Fruit fly (Drosophila melanogaster) whole organism, prepupa: ENCODE data around the gene Cpr30B.

Source experiments
- CG10631 ChIP-seq: fragments of 200-800 bp; sonication (Bioruptor generic); optimal IDR thresholded peaks from 2 replicates; lab custom pipeline; 2016; ENCODE audit warnings: missing biosample characterization, missing genetic modification characterization
- CG10669 ChIP-seq: fragments of 200-800 bp; sonication (Bioruptor generic); optimal IDR thresholded peaks from 3 replicates; lab custom pipeline; 2018; ENCODE audit warnings: missing biosample characterization, mild to moderate bottlenecking, missing genetic modification characterization, moderate library complexity
- CG11762 ChIP-seq: fragments of 200-800 bp; sonication (Bioruptor generic); optimal IDR thresholded peaks from 3 replicates; lab custom pipeline; 2016; ENCODE audit warnings: missing biosample characterization, missing genetic modification characterization; ENCODE audit not compliant: insufficient read depth
- CG15336 ChIP-seq: fragments of 200-800 bp; sonication (Bioruptor generic); IDR thresholded peaks from 2 replicates; pipeline ENCODE4 v1.3.6; 2022; ENCODE audit warnings: missing biosample characterization, missing genetic modification characterization
- CG1621 ChIP-seq: fragments of 200-800 bp; sonication (Bioruptor generic); optimal IDR thresholded peaks from 3 replicates; lab custom pipeline; 2018; ENCODE audit warnings: missing biosample characterization, mild to moderate bottlenecking, missing genetic modification characterization
- CG16779 ChIP-seq: fragments of 200-800 bp; sonication (Bioruptor generic); optimal IDR thresholded peaks from 3 replicates; lab custom pipeline; 2017; ENCODE audit warnings: missing biosample characterization, mild to moderate bottlenecking, missing genetic modification characterization
- CG31627 ChIP-seq: fragments of 200-800 bp; sonication (Bioruptor generic); optimal IDR thresholded peaks from 3 replicates; lab custom pipeline; 2016; ENCODE audit warnings: missing biosample characterization, missing genetic modification characterization
- CG32006 ChIP-seq: fragments of 200-800 bp; sonication (Bioruptor generic); optimal IDR thresholded peaks from 3 replicates; lab custom pipeline; 2017; ENCODE audit warnings: missing biosample characterization, mild to moderate bottlenecking, missing genetic modification characterization
- CG34406 ChIP-seq: fragments of 200-800 bp; sonication (Bioruptor generic); optimal IDR thresholded peaks from 3 replicates; lab custom pipeline; 2016; ENCODE audit warnings: missing biosample characterization, missing genetic modification characterization
- CG4318 ChIP-seq: fragments of 200-800 bp; sonication (Bioruptor generic); optimal IDR thresholded peaks from 3 replicates; lab custom pipeline; 2017; ENCODE audit warnings: missing biosample characterization, mild to moderate bottlenecking, missing genetic modification characterization
- CG6276 ChIP-seq: fragments of 200-800 bp; sonication (Bioruptor generic); optimal IDR thresholded peaks from 2 replicates; lab custom pipeline; 2017; ENCODE audit warnings: missing biosample characterization, mild to moderate bottlenecking, missing genetic modification characterization
- CG6792 ChIP-seq: fragments of 200-800 bp; sonication (Bioruptor generic); optimal IDR thresholded peaks from 3 replicates; lab custom pipeline; 2016; ENCODE audit warnings: missing biosample characterization, missing genetic modification characterization
- CG6808 ChIP-seq: fragments of 200-800 bp; sonication (Bioruptor generic); optimal IDR thresholded peaks from 3 replicates; lab custom pipeline; 2017; ENCODE audit warnings: missing biosample characterization, missing genetic modification characterization, mild to moderate bottlenecking, moderate library complexity, missing genetic modification reagents
- CG7368 ChIP-seq: fragments of 200-800 bp; sonication (Bioruptor generic); optimal IDR thresholded peaks from 3 replicates; lab custom pipeline; 2016; ENCODE audit warnings: missing biosample characterization, missing genetic modification characterization
- CG8319 ChIP-seq: fragments of 200-800 bp; sonication (Bioruptor generic); optimal IDR thresholded peaks from 3 replicates; lab custom pipeline; 2016; ENCODE audit warnings: missing biosample characterization, missing genetic modification characterization
- CG8632 ChIP-seq: fragments of 200-800 bp; sonication (Bioruptor generic); optimal IDR thresholded peaks from 3 replicates; lab custom pipeline; 2016; ENCODE audit warnings: missing biosample characterization, missing genetic modification characterization
- CG9139 ChIP-seq: fragments of 200-800 bp; sonication (Bioruptor generic); optimal IDR thresholded peaks from 3 replicates; lab custom pipeline; 2017; ENCODE audit warnings: missing biosample characterization, mild to moderate bottlenecking, missing genetic modification characterization
- Eip75B ChIP-seq: fragments of 200-800 bp; sonication (Bioruptor generic); optimal IDR thresholded peaks from 3 replicates; lab custom pipeline; 2016; ENCODE audit warnings: missing biosample characterization, missing genetic modification characterization
- Eip78C ChIP-seq: fragments of 200-800 bp; sonication (Bioruptor generic); peaks from one replicate; lab custom pipeline; 2016; ENCODE audit warnings: missing biosample characterization, missing genetic modification characterization
- Eip93F ChIP-seq: fragments of 200-800 bp; sonication (Bioruptor generic); optimal IDR thresholded peaks from 2 replicates; lab custom pipeline; 2016; ENCODE audit warnings: missing biosample characterization, mild to moderate bottlenecking, missing genetic modification characterization
- Ets21C ChIP-seq: fragments of 200-800 bp; sonication (Bioruptor generic); optimal IDR thresholded peaks from 3 replicates; lab custom pipeline; 2016; ENCODE audit warnings: missing biosample characterization, missing genetic modification characterization
- Hr38 ChIP-seq: sonication (Bioruptor generic); optimal IDR thresholded peaks from 2 replicates; lab custom pipeline; 2016; ENCODE audit warnings: missing biosample characterization, missing genetic modification characterization
- Hr39 ChIP-seq: fragments of 200-800 bp; sonication (Bioruptor generic); optimal IDR thresholded peaks from 2 replicates; lab custom pipeline; 2016; ENCODE audit warnings: missing biosample characterization, missing genetic modification characterization
- Met ChIP-seq: fragments of 200-800 bp; sonication (Bioruptor generic); optimal IDR thresholded peaks from 3 replicates; lab custom pipeline; 2016; ENCODE audit warnings: missing biosample characterization, missing genetic modification characterization
- Smox ChIP-seq: fragments of 200-800 bp; sonication (Bioruptor generic); optimal IDR thresholded peaks from 3 replicates; lab custom pipeline; 2016; ENCODE audit warnings: missing biosample characterization, missing genetic modification characterization
- Sox14 ChIP-seq: fragments of 200-800 bp; sonication (Bioruptor generic); optimal IDR thresholded peaks from 3 replicates; lab custom pipeline; 2016; ENCODE audit warnings: missing biosample characterization, missing genetic modification characterization
- Sox15 ChIP-seq: fragments of 200-800 bp; sonication (Bioruptor generic); optimal IDR thresholded peaks from 3 replicates; lab custom pipeline; 2016; ENCODE audit warnings: missing biosample characterization, missing genetic modification characterization
- achi ChIP-seq: fragments of 200-800 bp; sonication (Bioruptor generic); optimal IDR thresholded peaks from 3 replicates; lab custom pipeline; 2016; ENCODE audit warnings: missing biosample characterization, missing genetic modification characterization
- acj6 ChIP-seq: fragments of 200-800 bp; sonication (Bioruptor generic); optimal IDR thresholded peaks from 3 replicates; lab custom pipeline; 2016; ENCODE audit warnings: missing biosample characterization, missing genetic modification characterization
- cyc ChIP-seq: fragments of 200-800 bp; sonication (Bioruptor generic); optimal IDR thresholded peaks from 3 replicates; lab custom pipeline; 2016; ENCODE audit warnings: missing biosample characterization, missing genetic modification characterization
- dsx ChIP-seq: fragments of 200-800 bp; optimal IDR thresholded peaks from 3 replicates; lab custom pipeline; 2019; ENCODE audit warnings: missing biosample characterization, mild to moderate bottlenecking, missing genetic modification characterization, moderate library complexity; ENCODE audit not compliant: poor library complexity, severe bottlenecking
- esn ChIP-seq: fragments of 200-800 bp; sonication (Bioruptor generic); optimal IDR thresholded peaks from 2 replicates; lab custom pipeline; 2016; ENCODE audit warnings: missing biosample characterization, mild to moderate bottlenecking, missing genetic modification characterization, moderate library complexity
- fd85E ChIP-seq: fragments of 200-800 bp; sonication (Bioruptor generic); optimal IDR thresholded peaks from 3 replicates; lab custom pipeline; 2016; ENCODE audit warnings: missing biosample characterization, missing genetic modification characterization
- fkh ChIP-seq: fragments of 200-800 bp; sonication (Bioruptor generic); optimal IDR thresholded peaks from 3 replicates; lab custom pipeline; 2017; ENCODE audit warnings: missing biosample characterization, mild to moderate bottlenecking, missing genetic modification characterization, moderate library complexity
- lz ChIP-seq: fragments of 200-800 bp; sonication (Bioruptor generic); optimal IDR thresholded peaks from 3 replicates; lab custom pipeline; 2016; ENCODE audit warnings: missing biosample characterization, missing genetic modification characterization
- net ChIP-seq: fragments of 200-800 bp; sonication (Bioruptor generic); optimal IDR thresholded peaks from 3 replicates; lab custom pipeline; 2016; ENCODE audit warnings: missing biosample characterization, missing genetic modification characterization
- pdm3 ChIP-seq: fragments of 200-800 bp; sonication (Bioruptor generic); optimal IDR thresholded peaks from 3 replicates; lab custom pipeline; 2016; ENCODE audit warnings: missing biosample characterization, missing genetic modification characterization
- salr ChIP-seq, 2 experiments: fragments of 200-800 bp; sonication (Bioruptor generic); optimal IDR thresholded peaks; 3 replicates each; lab custom pipeline; 2016 to 2018; ENCODE audit warnings: missing biosample characterization in 2 of 2, missing genetic modification characterization in 2 of 2, mild to moderate bottlenecking in 1 of 2
- spab ChIP-seq: fragments of 200-800 bp; sonication (Bioruptor generic); optimal IDR thresholded peaks from 2 replicates; lab custom pipeline; 2017; ENCODE audit warnings: missing biosample characterization, mild to moderate bottlenecking, missing genetic modification characterization, missing genetic modification reagents
- ss ChIP-seq, 2 experiments: fragments of 200-800 bp; sonication (Bioruptor generic); optimal IDR thresholded peaks; 2 replicates in 1 of 2; 3 replicates in 1 of 2; lab custom pipeline; 2017 to 2018; ENCODE audit warnings: mild to moderate bottlenecking in 2 of 2, missing biosample characterization in 2 of 2, missing genetic modification characterization in 2 of 2, moderate library complexity in 1 of 2
- svp ChIP-seq: fragments of 200-800 bp; sonication (Bioruptor generic); peaks from one replicate; lab custom pipeline; 2016; ENCODE audit warnings: missing biosample characterization, missing genetic modification characterization
- topi ChIP-seq: fragments of 200-800 bp; sonication (Bioruptor generic); optimal IDR thresholded peaks from 3 replicates; lab custom pipeline; 2016; ENCODE audit warnings: missing biosample characterization, missing genetic modification characterization
- vri ChIP-seq: fragments of 200-800 bp; sonication (Bioruptor generic); optimal IDR thresholded peaks from 3 replicates; lab custom pipeline; 2016; ENCODE audit warnings: missing biosample characterization, mild to moderate bottlenecking, missing genetic modification characterization

The Cpr30B gene

DNA sequence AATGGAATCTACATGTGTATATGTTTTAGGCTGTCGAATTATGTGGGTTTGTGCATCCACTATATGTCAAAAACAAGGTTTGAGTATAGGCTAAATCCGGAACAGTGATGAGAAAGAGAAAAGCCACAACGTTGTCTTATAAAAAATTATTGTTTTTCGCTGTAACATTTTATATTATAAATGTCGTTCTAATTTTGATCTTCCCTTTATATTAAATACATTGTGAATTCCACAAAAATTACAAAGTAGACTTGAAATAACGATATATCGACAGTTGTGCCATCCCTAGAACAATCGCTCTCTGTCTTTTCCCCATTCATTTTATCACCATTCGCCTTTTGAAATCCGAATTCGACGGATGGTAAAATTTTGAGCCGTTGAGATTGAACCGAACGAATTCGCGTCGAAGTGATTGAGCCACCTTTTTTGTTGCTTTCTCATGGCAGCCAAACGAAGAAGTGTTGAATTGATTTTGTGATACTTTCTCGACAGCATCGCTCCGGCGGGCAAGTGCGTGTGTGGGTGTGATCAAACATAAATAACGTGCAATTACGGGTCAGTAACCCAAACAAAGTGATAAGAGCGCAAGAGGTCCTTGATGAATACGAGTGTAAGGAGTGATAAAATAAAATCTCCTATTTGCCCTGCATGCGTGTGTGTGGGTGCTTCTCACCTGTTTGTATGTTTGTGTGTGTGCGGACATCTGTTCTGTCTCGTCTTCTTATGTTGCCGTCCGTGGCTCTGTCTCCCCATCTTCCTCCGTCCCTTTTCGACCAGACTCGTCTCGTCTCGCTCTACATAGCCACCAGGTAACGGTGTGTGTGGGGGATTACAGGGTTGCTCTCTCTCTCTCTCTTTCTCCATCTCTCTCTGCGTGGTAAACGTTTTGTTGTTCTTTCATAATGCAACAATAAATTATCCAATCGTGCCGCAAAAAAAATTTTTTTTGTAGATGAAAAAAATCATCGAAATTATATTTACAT, 21.5 kb upstream of the Cpr30B start, which contains the start of gene Oatp30B (continued):
- TF ChIP-seq Sox14 (GFP tag; lab: Kevin White, UChicago) (peak; percentile 95), CG10631 (GFP tag; lab: Kevin White, UChicago) (peak; percentile 95), Hr38 (GFP tag; lab: Kevin White, UChicago) (peak; percentile 21), cyc (GFP tag; lab: Kevin White, UChicago) (peak; percentile 93), fd85E (peak; percentile 79), esn (GFP tag; lab: Kevin White, UChicago) (peak; percentile 96), CG8319 (GFP tag; lab: Kevin White, UChicago) (peak; percentile 85), CG11762 (peak; percentile 88), CG4318 (GFP tag; lab: Kevin White, UChicago) (peak; percentile 80), vri (GFP tag; lab: Kevin White, UChicago) (peak; percentile 88), Eip93F (peak; percentile 93), svp (GFP tag; lab: Kevin White, UChicago) (peak; percentile 97), CG34406 (peak; percentile 93), Met (GFP tag; lab: Kevin White, UChicago) (peak; percentile 93), salr (GFP tag; optimal IDR thresholded peaks at IDR 0.05; lab: Kevin White, UChicago) (peak; percentile 81 to 83), CG16779 (tag; lab: Kevin White, UChicago) (peak; percentile 84), net (peak; percentile 89), acj6 (GFP tag; lab: Kevin White, UChicago) (peak; percentile 94), CG6808 (GFP tag; lab: Kevin White, UChicago) (peak; percentile 79), achi (GFP tag; lab: Kevin White, UChicago) (peak; percentile 90), Smox (GFP tag; lab: Kevin White, UChicago) (peak; percentile 96), Ets21C (GFP tag; lab: Kevin White, UChicago) (peak; percentile 90), CG10669 (GFP tag; lab: Kevin White, UChicago) (peak; percentile 87), CG6792 (peak; percentile 91), CG15336 (GFP tag; lab: Robert Waterston, UW) (peak; percentile 92), CG1621 (peak; percentile 100), spab (GFP tag; lab: Kevin White, UChicago) (peak; percentile 60), topi (GFP tag; lab: Kevin White, UChicago) (peak; percentile 92), lz (peak; percentile 96)

DNA sequence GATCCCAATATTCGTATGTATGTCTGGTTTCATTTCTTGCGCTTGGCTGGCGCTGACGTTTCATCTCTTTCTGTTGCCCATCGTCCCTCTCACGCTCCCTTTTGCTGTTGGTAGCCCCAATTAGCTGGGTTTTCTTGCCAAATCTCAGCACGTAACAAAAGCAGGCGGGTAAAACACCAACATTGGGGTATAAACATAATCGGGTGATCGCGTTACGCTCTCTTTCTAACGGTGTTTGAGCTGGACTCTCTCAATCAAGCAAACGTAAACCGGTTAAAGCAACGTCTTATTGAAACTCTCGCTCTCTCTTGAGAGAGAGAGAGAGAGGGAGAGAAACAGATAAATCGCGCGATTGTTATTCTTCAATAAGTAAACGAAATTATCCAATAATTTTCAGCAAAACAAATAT, 19.9 kb upstream of the Cpr30B start:
- TF ChIP-seq net: no peak
- no peak for TF ChIP-seq Hr38 (GFP tag; lab: Kevin White, UChicago)
- peak; percentile 34; the same call in 1 of the 2 replicates for TF ChIP-seq CG15336 (GFP tag; lab: Robert Waterston, UW)
- no peak for TF ChIP-seq CG7368 (GFP tag; lab: Kevin White, UChicago)
- no peak for TF ChIP-seq CG11762
- no peak for TF ChIP-seq dsx (GFP tag; lab: Kevin White, UChicago)
- TF ChIP-seq fd85E: no peak
- TF ChIP-seq CG32006: no peak
- TF ChIP-seq Ets21C (GFP tag; lab: Kevin White, UChicago): no peak
- no peak for TF ChIP-seq Sox15 (GFP tag; lab: Kevin White, UChicago)
- TF ChIP-seq CG9139 (GFP tag; lab: Kevin White, UChicago): no peak
- TF ChIP-seq cyc (GFP tag; lab: Kevin White, UChicago): no peak
- no peak for TF ChIP-seq pdm3
- no peak for TF ChIP-seq lz
- no peak for TF ChIP-seq CG31627 (GFP tag; lab: Kevin White, UChicago)
- TF ChIP-seq CG8632 (GFP tag; lab: Kevin White, UChicago): no peak
- TF ChIP-seq Eip75B: no peak
- TF ChIP-seq Hr39 (GFP tag; lab: Kevin White, UChicago): no peak
- no peak for TF ChIP-seq CG10631 (GFP tag; lab: Kevin White, UChicago)
- peak; percentile 42 for TF ChIP-seq Eip78C (GFP tag; lab: Kevin White, UChicago)
- TF ChIP-seq Met (GFP tag; lab: Kevin White, UChicago): no peak
- no peak for TF ChIP-seq ss (GFP tag; optimal IDR thresholded peaks at IDR 0.05; lab: Kevin White, UChicago)
- TF ChIP-seq CG6276 (GFP tag; lab: Kevin White, UChicago): no peak
- TF ChIP-seq CG8319 (GFP tag; lab: Kevin White, UChicago): no peak
- TF ChIP-seq fkh (GFP tag; lab: Kevin White, UChicago): no peak
- peak; percentile 2 for TF ChIP-seq vri (GFP tag; lab: Kevin White, UChicago)
